Worm (Caenorhabditis elegans): ENCODE measurements around the gene C06E1.7.

ce11 chrIII:8551705-8552104 lies 41.8 kb downstream of the C06E1.7 start:
- TF ChIP-seq pqm-1 (tag; optimal IDR thresholded peaks at IDR 0.05): no peak
- TF ChIP-seq skn-1 (tag; optimal IDR thresholded peaks at IDR 0.05): no peak
- no peak for TF ChIP-seq tlp-1 (tag; optimal IDR thresholded peaks at IDR 0.05)
- no peak for TF ChIP-seq unc-130 (tag; optimal IDR thresholded peaks at IDR 0.05)
- no peak for TF ChIP-seq fkh-8 (tag; optimal IDR thresholded peaks at IDR 0.05)
- TF ChIP-seq efl-1 (optimal IDR thresholded peaks at IDR 0.05): no peak
- TF ChIP-seq efl-1 (GFP tag; optimal IDR thresholded peaks at IDR 0.05 in 1 of 2): no peak
- no peak for TF ChIP-seq sox-4 (tag; optimal IDR thresholded peaks at IDR 0.05)
- no peak for TF ChIP-seq ceh-82 (tag; optimal IDR thresholded peaks at IDR 0.05)
- TF ChIP-seq lir-3 (tag; optimal IDR thresholded peaks at IDR 0.05; ENCODE audit: poor library complexity): no peak
- TF ChIP-seq zag-1 (tag; optimal IDR thresholded peaks at IDR 0.05): no peak
- no peak for TF ChIP-seq elt-3 (tag; optimal IDR thresholded peaks at IDR 0.05)
- TF ChIP-seq aha-1 (tag; optimal IDR thresholded peaks at IDR 0.05): no peak
- no peak for TF ChIP-seq mdl-1 (tag; optimal IDR thresholded peaks at IDR 0.05)
- TF ChIP-seq isw-1 (GFP tag; IDR thresholded peaks at IDR 0.05): no peak
